Fruit fly (Drosophila melanogaster) whole organism, embryonic: Measurements from ENCODE around the gene Obp99c.

Source experiments
- CG10321 ChIP-seq: fragments of 200-800 bp; sonication (Bioruptor generic); IDR thresholded peaks from 2 replicates; pipeline ENCODE4 v1.3.6; 2022; ENCODE audit warnings: missing biosample characterization, missing genetic modification characterization
- CG12236 ChIP-seq: fragments of 200-800 bp; sonication (Bioruptor generic); optimal IDR thresholded peaks from 2 replicates; lab custom pipeline; 2016; ENCODE audit warnings: missing biosample characterization, missing genetic modification characterization
- CG13775 ChIP-seq: fragments of 200-800 bp; sonication (Bioruptor generic); optimal IDR thresholded peaks from 3 replicates; lab custom pipeline; 2017; ENCODE audit warnings: missing biosample characterization, mild to moderate bottlenecking, missing genetic modification characterization
- CG14014 ChIP-seq: fragments of 200-800 bp; sonication (Bioruptor generic); IDR thresholded peaks from 2 replicates; pipeline ENCODE4 v1.3.6; 2022; ENCODE audit warnings: missing biosample characterization, missing genetic modification characterization
- CG14965 ChIP-seq: fragments of 200-800 bp; sonication (Bioruptor generic); optimal IDR thresholded peaks from 2 replicates; lab custom pipeline; 2016; ENCODE audit warnings: missing biosample characterization, missing genetic modification characterization, borderline replicate concordance
- CG16815 ChIP-seq: fragments of 200-800 bp; sonication (Bioruptor generic); optimal IDR thresholded peaks from 3 replicates; lab custom pipeline; 2017; ENCODE audit warnings: missing biosample characterization, mild to moderate bottlenecking, missing genetic modification characterization
- CG17361 ChIP-seq: fragments of 200-800 bp; sonication (Bioruptor generic); IDR thresholded peaks from 3 replicates; pipeline ENCODE4 v1.3.6; 2022; ENCODE audit warnings: missing biosample characterization, missing genetic modification characterization
- CG2875 ChIP-seq: fragments of 200-800 bp; sonication (Bioruptor generic); optimal IDR thresholded peaks from 2 replicates; lab custom pipeline; 2017; ENCODE audit warnings: missing biosample characterization, mild to moderate bottlenecking, missing genetic modification characterization, missing genetic modification reagents
- CG30403 ChIP-seq: fragments of 200-800 bp; sonication (Bioruptor generic); optimal IDR thresholded peaks from 3 replicates; lab custom pipeline; 2016; ENCODE audit warnings: missing biosample characterization, missing genetic modification characterization
- CG31388 ChIP-seq: fragments of 200-800 bp; sonication (Bioruptor generic); optimal IDR thresholded peaks from 2 replicates; lab custom pipeline; 2016; ENCODE audit warnings: missing biosample characterization, missing genetic modification characterization
- CG7987 ChIP-seq: fragments of 200-800 bp; sonication (Bioruptor generic); optimal IDR thresholded peaks from 2 replicates; lab custom pipeline; 2018; ENCODE audit warnings: missing biosample characterization, mild to moderate bottlenecking, missing genetic modification characterization, moderate library complexity
- CG9876 ChIP-seq: fragments of 200-800 bp; sonication (Bioruptor generic); optimal IDR thresholded peaks from 2 replicates; lab custom pipeline; 2016; ENCODE audit warnings: missing biosample characterization, missing genetic modification characterization
- D19A ChIP-seq: fragments of 200-800 bp; optimal IDR thresholded peaks from 3 replicates; lab custom pipeline; 2019; ENCODE audit warnings: missing biosample characterization, mild to moderate bottlenecking, missing genetic modification characterization, moderate library complexity
- Dp ChIP-seq: fragments of 200-800 bp; sonication (Bioruptor generic); optimal IDR thresholded peaks from 2 replicates; lab custom pipeline; 2018; ENCODE audit warnings: missing biosample characterization, mild to moderate bottlenecking, missing genetic modification characterization, moderate library complexity
- ERR ChIP-seq: fragments of 200-800 bp; sonication (Bioruptor generic); optimal IDR thresholded peaks from 2 replicates; lab custom pipeline; 2016; ENCODE audit warnings: missing biosample characterization, missing genetic modification characterization
- Ets65A ChIP-seq: fragments of 200-800 bp; sonication (Bioruptor generic); peaks from one replicate; lab custom pipeline; 2016; ENCODE audit warnings: missing biosample characterization, missing genetic modification characterization
- H2.0 ChIP-seq: fragments of 200-800 bp; sonication (Bioruptor generic); IDR thresholded peaks from 2 replicates; pipeline ENCODE4 v1.3.6; 2022; ENCODE audit warnings: missing biosample characterization, missing genetic modification characterization
- HLH3B ChIP-seq: fragments of 200-800 bp; sonication (Bioruptor generic); IDR thresholded peaks from 2 replicates; pipeline ENCODE4 v1.3.6; 2022; ENCODE audit warnings: missing biosample characterization, missing genetic modification characterization
- Hr39 ChIP-seq: fragments of >200 bp; optimal IDR thresholded peaks from 2 replicates; lab custom pipeline; 2017
- Lpt ChIP-seq: fragments of >200 bp; optimal IDR thresholded peaks from 2 replicates; lab custom pipeline; 2018; ENCODE audit warnings: missing biosample characterization, missing genetic modification characterization
- MBD-R2 ChIP-seq: fragments of 200-800 bp; sonication (Bioruptor generic); IDR thresholded peaks from 2 replicates; pipeline ENCODE4 v1.3.6; 2022; ENCODE audit warnings: missing biosample characterization, missing genetic modification characterization
- Med ChIP-seq: fragments of 200-800 bp; sonication (Bioruptor generic); peaks from one replicate; lab custom pipeline; 2016; ENCODE audit warnings: missing biosample characterization, missing genetic modification characterization, mild to moderate bottlenecking, inconsistent platforms, moderate library complexity
- Myb ChIP-seq: fragments of 200-800 bp; sonication (Bioruptor generic); optimal IDR thresholded peaks from 2 replicates; lab custom pipeline; 2016; ENCODE audit warnings: missing biosample characterization, missing genetic modification characterization
- NC2β ChIP-seq: fragments of 200-800 bp; sonication (Bioruptor generic); optimal IDR thresholded peaks from 2 replicates; lab custom pipeline; 2016; ENCODE audit warnings: missing biosample characterization, missing genetic modification characterization
- Oaz ChIP-seq: fragments of 200-800 bp; sonication (Bioruptor generic); IDR thresholded peaks from 2 replicates; pipeline ENCODE4 v1.3.6; 2022; ENCODE audit warnings: missing biosample characterization, missing genetic modification characterization
- Spps ChIP-seq: fragments of 200-800 bp; sonication (Bioruptor generic); optimal IDR thresholded peaks from 2 replicates; lab custom pipeline; 2018; ENCODE audit warnings: missing biosample characterization, mild to moderate bottlenecking, missing genetic modification characterization
- Sry-δ ChIP-seq: fragments of 200-800 bp; sonication (Bioruptor generic); optimal IDR thresholded peaks from 2 replicates; lab custom pipeline; 2016; ENCODE audit warnings: missing biosample characterization, missing genetic modification characterization
- Ssrp ChIP-seq: fragments of 200-800 bp; sonication (Bioruptor generic); optimal IDR thresholded peaks from 2 replicates; lab custom pipeline; 2018; ENCODE audit warnings: missing biosample characterization, mild to moderate bottlenecking, missing genetic modification characterization, moderate library complexity
- TFAM ChIP-seq: fragments of 200-800 bp; sonication (Bioruptor generic); optimal IDR thresholded peaks from 2 replicates; lab custom pipeline; 2017; ENCODE audit warnings: missing biosample characterization, missing genetic modification characterization, inconsistent platforms
- abd-A ChIP-seq: fragments of 200-800 bp; sonication (Bioruptor generic); optimal IDR thresholded peaks from 3 replicates; lab custom pipeline; 2019; ENCODE audit warnings: missing biosample characterization, mild to moderate bottlenecking, missing genetic modification characterization, moderate library complexity
- btn ChIP-seq: fragments of 200-800 bp; sonication (Bioruptor generic); optimal IDR thresholded peaks from 2 replicates; lab custom pipeline; 2016; ENCODE audit warnings: missing biosample characterization, missing genetic modification characterization
- crp ChIP-seq, 2 experiments: fragments of 200-800 bp; sonication (Bioruptor generic); optimal IDR thresholded peaks; 2 replicates in 1 of 2; 3 replicates in 1 of 2; lab custom pipeline; 2017; ENCODE audit warnings: missing biosample characterization in 2 of 2, missing genetic modification characterization in 2 of 2, mild to moderate bottlenecking in 1 of 2, moderate library complexity in 1 of 2
- exex ChIP-seq: fragments of 200-800 bp; sonication (Bioruptor generic); optimal IDR thresholded peaks from 4 replicates; lab custom pipeline; 2018; ENCODE audit warnings: missing biosample characterization, mild to moderate bottlenecking, missing genetic modification characterization, moderate library complexity
- fd64A ChIP-seq: fragments of 200-800 bp; sonication (Bioruptor generic); optimal IDR thresholded peaks from 3 replicates; lab custom pipeline; 2018; ENCODE audit warnings: missing biosample characterization, mild to moderate bottlenecking, missing genetic modification characterization
- ftz-f1 ChIP-seq: fragments of 200-800 bp; sonication (Bioruptor generic); optimal IDR thresholded peaks from 2 replicates; lab custom pipeline; 2016; ENCODE audit warnings: missing biosample characterization, missing genetic modification characterization
- fu2 ChIP-seq: fragments of 200-800 bp; sonication (Bioruptor generic); optimal IDR thresholded peaks from 2 replicates; lab custom pipeline; 2016; ENCODE audit warnings: missing biosample characterization, missing genetic modification characterization
- gce ChIP-seq: fragments of 200-800 bp; sonication (Bioruptor generic); IDR thresholded peaks from 3 replicates; pipeline ENCODE4 v1.3.6; 2022; ENCODE audit warnings: missing biosample characterization, missing genetic modification characterization
- gem ChIP-seq: fragments of 200-800 bp; sonication (Bioruptor generic); optimal IDR thresholded peaks from 2 replicates; lab custom pipeline; 2019; ENCODE audit warnings: missing biosample characterization, mild to moderate bottlenecking, missing genetic modification characterization, moderate library complexity
- hb ChIP-seq: fragments of 200-800 bp; sonication (Bioruptor generic); IDR thresholded peaks from 3 replicates; pipeline ENCODE4 v1.3.6; 2022; ENCODE audit warnings: missing biosample characterization, missing genetic modification characterization; ENCODE audit not compliant: partially characterized antibody
- ken ChIP-seq: fragments of 200-800 bp; sonication (Bioruptor generic); IDR thresholded peaks from 3 replicates; pipeline ENCODE4 v1.3.6; 2022; ENCODE audit warnings: missing biosample characterization, missing genetic modification characterization
- klu ChIP-seq: fragments of 200-800 bp; sonication (Bioruptor generic); IDR thresholded peaks from 2 replicates; pipeline ENCODE4 v1.3.6; 2022; ENCODE audit warnings: missing biosample characterization, missing genetic modification characterization
- kni ChIP-seq: fragments of 200-800 bp; sonication (Bioruptor generic); optimal IDR thresholded peaks from 3 replicates; lab custom pipeline; 2017; ENCODE audit warnings: mild to moderate bottlenecking, missing biosample characterization, missing genetic modification reagents, missing genetic modification characterization
- pfk ChIP-seq: fragments of 200-800 bp; sonication (Bioruptor generic); optimal IDR thresholded peaks from 2 replicates; lab custom pipeline; 2018; ENCODE audit warnings: missing biosample characterization, mild to moderate bottlenecking, missing genetic modification characterization, moderate library complexity
- row ChIP-seq: fragments of 200-800 bp; sonication (Bioruptor generic); IDR thresholded peaks from 3 replicates; pipeline ENCODE4 v1.3.6; 2022; ENCODE audit warnings: missing biosample characterization, missing genetic modification characterization
- seq ChIP-seq: fragments of 200-800 bp; sonication (Bioruptor generic); IDR thresholded peaks from 2 replicates; pipeline ENCODE4 v1.3.6; 2022; ENCODE audit warnings: missing biosample characterization, missing genetic modification characterization
- shn ChIP-seq: fragments of 200-800 bp; sonication (Bioruptor generic); optimal IDR thresholded peaks from 3 replicates; lab custom pipeline; 2016; ENCODE audit warnings: missing biosample characterization, missing genetic modification characterization
- sob ChIP-seq: fragments of 200-800 bp; sonication (Bioruptor generic); IDR thresholded peaks from 2 replicates; pipeline ENCODE4 v1.3.6; 2022; ENCODE audit warnings: missing biosample characterization, missing genetic modification characterization
- tap ChIP-seq: fragments of 200-800 bp; optimal IDR thresholded peaks from 3 replicates; lab custom pipeline; 2019; ENCODE audit warnings: missing biosample characterization, mild to moderate bottlenecking, missing genetic modification characterization, moderate library complexity
- tll ChIP-seq, 2 experiments: fragments of 200-800 bp in 1 of 2; fragments of >200 bp in 1 of 2; sonication (Bioruptor generic) in 1 of 2; optimal IDR thresholded peaks; 2 replicates each; lab custom pipeline; 2017 to 2019; ENCODE audit warnings: missing biosample characterization in 2 of 2, missing genetic modification characterization in 2 of 2, mild to moderate bottlenecking in 1 of 2, moderate library complexity in 1 of 2
- ttk ChIP-seq: fragments of 200-800 bp; sonication (Bioruptor generic); IDR thresholded peaks from 2 replicates; pipeline ENCODE4 v2.1.2; 2022; ENCODE audit warnings: missing biosample characterization, missing genetic modification characterization
- wek ChIP-seq: fragments of 200-800 bp; sonication (Bioruptor generic); optimal IDR thresholded peaks from 3 replicates; lab custom pipeline; 2018; ENCODE audit warnings: missing biosample characterization, mild to moderate bottlenecking, missing genetic modification characterization, moderate library complexity
- zen ChIP-seq: fragments of 200-800 bp; sonication (Bioruptor generic); optimal IDR thresholded peaks from 3 replicates; lab custom pipeline; 2018; ENCODE audit warnings: missing biosample characterization, mild to moderate bottlenecking, missing genetic modification characterization, moderate library complexity

The Obp99c gene

DNA sequence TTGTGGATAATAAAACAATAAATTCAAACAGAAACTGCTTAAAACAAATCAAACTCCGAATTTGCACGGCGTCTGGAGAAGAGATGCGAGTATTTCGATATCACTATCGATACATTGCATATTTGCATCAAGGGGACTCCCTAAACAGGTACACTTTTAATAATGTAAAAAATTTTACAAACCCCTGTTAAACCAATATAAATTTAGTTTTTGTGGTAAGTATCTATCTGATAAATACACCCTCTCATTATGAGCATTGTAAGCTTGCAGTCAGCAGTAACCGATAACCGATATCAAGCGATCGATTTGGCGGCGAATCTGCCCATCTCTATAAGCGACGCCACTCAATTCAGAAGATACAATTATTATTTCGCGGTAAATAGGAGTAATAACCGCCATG lies 13.8 kb downstream of the Obp99c start, which contains the start of the genes Bub3 and Cap-D2 (continued):
- no peak for TF ChIP-seq tll (GFP tag; optimal IDR thresholded peaks at IDR 0.05; lab: Kevin White, UChicago)
- TF ChIP-seq CG9876, result peak; percentile 56
- TF ChIP-seq exex (tag; lab: Kevin White, UChicago), result no peak
- TF ChIP-seq gce, result no peak
- TF ChIP-seq Med (GFP tag; lab: Kevin White, UChicago), result peak; percentile 95
- peak; percentile 73 for TF ChIP-seq CG13775 (GFP tag; lab: Kevin White, UChicago)
- TF ChIP-seq row (GFP tag; lab: Robert Waterston, UW), result peak; percentile 91
- no peak for TF ChIP-seq gem (tag; lab: Kevin White, UChicago)
- TF ChIP-seq btn (GFP tag; lab: Kevin White, UChicago), result peak; percentile 78
- peak; percentile 67; the same call in 2 of the 3 replicates for TF ChIP-seq ken (GFP tag; lab: Robert Waterston, UW)
- no peak for TF ChIP-seq Hr39 (lab: Kevin White, UChicago)
- peak; percentile 64 for TF ChIP-seq CG31388 (GFP tag; lab: Kevin White, UChicago)
- no peak; the same call in 1 of the 2 replicates for TF ChIP-seq klu (GFP tag; lab: Robert Waterston, UW)
- TF ChIP-seq Dp, result peak; percentile 59
- no peak for TF ChIP-seq pfk (GFP tag; lab: Kevin White, UChicago)
- no peak for TF ChIP-seq ttk (GFP tag; lab: Robert Waterston, UW)
- peak; percentile 78 for TF ChIP-seq NC2β
- TF ChIP-seq CG16815, result peak; percentile 11
- TF ChIP-seq hb (GFP tag; lab: Robert Waterston, UW), result peak; percentile 76
- no peak for TF ChIP-seq abd-A (tag; lab: Kevin White, UChicago)
- TF ChIP-seq kni (GFP tag; lab: Kevin White, UChicago), result no peak
- TF ChIP-seq CG14965 (GFP tag; lab: Kevin White, UChicago), result no peak
- TF ChIP-seq wek, result peak; percentile 99
- no peak for TF ChIP-seq ftz-f1
- TF ChIP-seq CG17361, result no peak
- no peak for TF ChIP-seq TFAM (GFP tag; lab: Kevin White, UChicago)
- peak; percentile 78 for TF ChIP-seq zen (tag; lab: Kevin White, UChicago)
- TF ChIP-seq Ssrp (tag; lab: Kevin White, UChicago), result peak; percentile 53
- TF ChIP-seq ERR (GFP tag; lab: Kevin White, UChicago), result peak; percentile 41
- peak; percentile 70 for TF ChIP-seq shn (GFP tag; lab: Kevin White, UChicago)
- peak; percentile 43 for TF ChIP-seq tap
- TF ChIP-seq Ets65A (GFP tag; lab: Kevin White, UChicago), result peak; percentile 97
- peak; percentile 44 for TF ChIP-seq D19A
- peak; percentile 35; the same call in 1 of the 2 replicates for TF ChIP-seq Oaz
- TF ChIP-seq CG2875 (GFP tag; lab: Kevin White, UChicago), result no peak
- peak; percentile 13 for TF ChIP-seq CG7987
- peak; percentile 85 for TF ChIP-seq sob (GFP tag; lab: Robert Waterston, UW)
- peak; percentile 68 for TF ChIP-seq Myb (GFP tag; lab: Kevin White, UChicago)
- TF ChIP-seq H2.0 (GFP tag; lab: Robert Waterston, UW), result peak; percentile 69
- TF ChIP-seq fu2 (GFP tag; lab: Kevin White, UChicago), result peak; percentile 68
- peak; percentile 77 for TF ChIP-seq CG30403 (GFP tag; lab: Kevin White, UChicago)
- peak; percentile 58 for TF ChIP-seq seq (GFP tag; lab: Robert Waterston, UW)
- no peak for TF ChIP-seq fd64A (GFP tag; lab: Kevin White, UChicago)
- no peak for TF ChIP-seq CG10321
- TF ChIP-seq HLH3B, result peak; percentile 67
- TF ChIP-seq crp (GFP tag; optimal IDR thresholded peaks at IDR 0.05; lab: Kevin White, UChicago), result peak in 1 of 2 experiments; percentile 30
- TF ChIP-seq Sry-δ, result peak; percentile 97
- peak; percentile 79 for TF ChIP-seq CG14014
- TF ChIP-seq Lpt, result no peak
- TF ChIP-seq MBD-R2 (GFP tag; lab: Robert Waterston, UW), result peak; percentile 94
- TF ChIP-seq CG12236 (GFP tag; lab: Kevin White, UChicago), result peak; percentile 38
- peak; percentile 59 for TF ChIP-seq Spps (tag; lab: Kevin White, UChicago)
